Worm (Caenorhabditis elegans): Measurements from ENCODE around the gene nhr-12.
A peak's percentile ranks its signal among the peaks of the same experiment; 100 is the strongest.

The nhr-12 gene

ce11 chrV:10098429-10098828, 14.6 kb upstream of the nhr-12 start, which contains the start of gene ugt-47:
Gene ugt-47, minus strand, starts transcription at chrV:10098597.
- TF ChIP-seq snpc-4 (GFP tag; optimal IDR thresholded peaks at IDR 0.05) = no peak
- TF ChIP-seq snpc-4 (tag; optimal IDR thresholded peaks at IDR 0.05) = no peak
- no peak for TF ChIP-seq ceh-91 (GFP tag; IDR thresholded peaks at IDR 0.05)
- no peak for TF ChIP-seq nhr-90 (tag; optimal IDR thresholded peaks at IDR 0.05)
- TF ChIP-seq nfya-2 (GFP tag; IDR thresholded peaks at IDR 0.05) = no peak
- TF ChIP-seq dox-1 (GFP tag; IDR thresholded peaks at IDR 0.05) = no peak
- TF ChIP-seq hrde-1 (tag; optimal IDR thresholded peaks at IDR 0.05; ENCODE audit: borderline replicate concordance) = no peak
- no peak for TF ChIP-seq F57C9.4 (tag; optimal IDR thresholded peaks at IDR 0.05)
- TF ChIP-seq atf-7 (tag; optimal IDR thresholded peaks at IDR 0.05) = no peak
- peak; percentile 52 for TF ChIP-seq nhr-80 (tag; optimal IDR thresholded peaks at IDR 0.05)
- TF ChIP-seq K12H6.12 (tag; optimal IDR thresholded peaks at IDR 0.05) = no peak
- TF ChIP-seq B0261.1 (tag; optimal IDR thresholded peaks at IDR 0.05) = no peak
- TF ChIP-seq unc-62 (GFP tag; optimal IDR thresholded peaks at IDR 0.05) = peak; percentile 14
- TF ChIP-seq egrh-3 (GFP tag; IDR thresholded peaks at IDR 0.05) = no peak
- TF ChIP-seq hmg-1.2 (GFP tag; IDR thresholded peaks at IDR 0.05) = no peak
- TF ChIP-seq mes-4 (tag; optimal IDR thresholded peaks at IDR 0.05) = no peak

- TF ChIP-seq ztf-28 (GFP tag; IDR thresholded peaks at IDR 0.05) (no peak), nhr-80 (tag; optimal IDR thresholded peaks at IDR 0.05) (peak; percentile 62), xnd-1 (tag; optimal IDR thresholded peaks at IDR 0.05) (no peak)
Measured at ce11 chrV:10096932-10097331, 13.1 kb upstream of the nhr-12 start.

- TF ChIP-seq egl-44 (GFP tag; IDR thresholded peaks at IDR 0.05) (no peak), B0336.3 (GFP tag; IDR thresholded peaks at IDR 0.05) (no peak), F52B5.7 (tag; optimal IDR thresholded peaks at IDR 0.05) (no peak), nhr-27 (tag; optimal IDR thresholded peaks at IDR 0.05) (no peak), F55B11.4 (tag; optimal IDR thresholded peaks at IDR 0.05; ENCODE audit: borderline replicate concordance, insufficient read depth) (no peak), gei-17 (GFP tag; optimal IDR thresholded peaks at IDR 0.05) (no peak), attf-6 (GFP tag; IDR thresholded peaks at IDR 0.05) (no peak), K11D2.4 (GFP tag; IDR thresholded peaks at IDR 0.05) (no peak), B0035.1 (tag; optimal IDR thresholded peaks at IDR 0.05) (no peak), F57A8.1 (GFP tag; optimal IDR thresholded peaks at IDR 0.05) (no peak), efl-1 (GFP tag; optimal IDR thresholded peaks at IDR 0.05) (no peak), let-526 (GFP tag; IDR thresholded peaks at IDR 0.05) (no peak), ceh-58 (GFP tag; IDR thresholded peaks at IDR 0.05) (no peak), ceh-100 (GFP tag; IDR thresholded peaks at IDR 0.05) (no peak), attf-5 (GFP tag; optimal IDR thresholded peaks at IDR 0.05) (no peak), somi-1 (GFP tag; optimal IDR thresholded peaks at IDR 0.05) (no peak), fkh-3 (tag; optimal IDR thresholded peaks at IDR 0.05) (no peak), T26A5.8 (tag; optimal IDR thresholded peaks at IDR 0.05) (no peak), C06A6.2 (GFP tag; conservative IDR thresholded peaks at IDR 0.05) (no peak), ztf-6 (GFP tag; IDR thresholded peaks at IDR 0.05) (no peak)
Measured at ce11 chrV:10094374-10094773, 10.5 kb upstream of the nhr-12 start, which contains the start of gene srd-49. Gene srd-49, plus strand, starts transcription at chrV:10094674.

Measured in whole organism, young adult.